Fruit fly (Drosophila melanogaster) whole organism, embryonic: ENCODE results near the gene Hrb98DE.

Experiments used
- Abd-B ChIP-seq: fragments of 200-800 bp; sonication (Bioruptor generic); optimal IDR thresholded peaks from 2 replicates; lab custom pipeline; 2018; ENCODE audit warnings: missing biosample characterization, mild to moderate bottlenecking, missing genetic modification characterization, moderate library complexity
- Atf3 ChIP-seq: fragments of 200-800 bp; sonication (Bioruptor generic); optimal IDR thresholded peaks from 3 replicates; lab custom pipeline; 2016; ENCODE audit warnings: missing biosample characterization, missing genetic modification characterization
- Bteb2 ChIP-seq: fragments of 200-800 bp; sonication (Bioruptor generic); optimal IDR thresholded peaks from 2 replicates; lab custom pipeline; 2016; ENCODE audit warnings: missing biosample characterization, missing genetic modification characterization
- CG10654 ChIP-seq: fragments of 200-800 bp; sonication (Bioruptor generic); optimal IDR thresholded peaks from 2 replicates; lab custom pipeline; 2016; ENCODE audit warnings: missing biosample characterization, missing genetic modification characterization
- CG12744 ChIP-seq: fragments of 200-800 bp; sonication (Bioruptor generic); optimal IDR thresholded peaks from 2 replicates; lab custom pipeline; 2016; ENCODE audit warnings: missing biosample characterization, missing genetic modification characterization
- CG12942 ChIP-seq: fragments of 200-800 bp; sonication (Bioruptor generic); optimal IDR thresholded peaks from 3 replicates; lab custom pipeline; 2016; ENCODE audit warnings: missing biosample characterization, missing genetic modification characterization
- CG13287 ChIP-seq: fragments of 200-800 bp; sonication (Bioruptor generic); IDR thresholded peaks from 2 replicates; pipeline ENCODE4 v1.3.6; 2022; ENCODE audit warnings: missing biosample characterization, missing genetic modification characterization; ENCODE audit not compliant: partially characterized antibody
- CG13624 ChIP-seq: fragments of 200-800 bp; sonication (Bioruptor generic); optimal IDR thresholded peaks from 2 replicates; lab custom pipeline; 2016; ENCODE audit warnings: missing biosample characterization, missing genetic modification characterization
- CG14050 ChIP-seq: fragments of 200-800 bp; sonication (Bioruptor generic); IDR thresholded peaks from 3 replicates; pipeline ENCODE4 v1.3.6; 2022; ENCODE audit warnings: missing biosample characterization, missing genetic modification characterization
- CG15514 ChIP-seq: fragments of 200-800 bp; sonication (Bioruptor generic); optimal IDR thresholded peaks from 3 replicates; lab custom pipeline; 2017; ENCODE audit warnings: missing biosample characterization, missing genetic modification characterization, mild to moderate bottlenecking, moderate library complexity, missing genetic modification reagents
- CG1832 ChIP-seq: fragments of 200-800 bp; sonication (Bioruptor generic); optimal IDR thresholded peaks from 2 replicates; lab custom pipeline; 2017; ENCODE audit warnings: missing biosample characterization, mild to moderate bottlenecking, missing genetic modification characterization, inconsistent platforms
- CG3065 ChIP-seq: fragments of 200-800 bp; sonication (Bioruptor generic); optimal IDR thresholded peaks from 2 replicates; lab custom pipeline; 2016; ENCODE audit warnings: missing biosample characterization, missing genetic modification characterization
- CG31441 ChIP-seq: fragments of 200-800 bp; sonication (Bioruptor generic); IDR thresholded peaks from 2 replicates; pipeline ENCODE4 v1.3.6; 2022; ENCODE audit warnings: missing biosample characterization, missing genetic modification characterization
- CG6272 ChIP-seq: fragments of 200-800 bp; sonication (Bioruptor generic); IDR thresholded peaks from 2 replicates; pipeline ENCODE4 v1.3.6; 2022; ENCODE audit warnings: missing biosample characterization, missing genetic modification characterization
- CG6654 ChIP-seq: fragments of 200-800 bp; sonication (Bioruptor generic); optimal IDR thresholded peaks from 2 replicates; lab custom pipeline; 2017; ENCODE audit warnings: missing biosample characterization, mild to moderate bottlenecking, missing genetic modification characterization
- CG6791 ChIP-seq: fragments of 200-800 bp; sonication (Bioruptor generic); IDR thresholded peaks from 3 replicates; pipeline ENCODE4 v1.3.6; 2022; ENCODE audit warnings: missing biosample characterization, missing genetic modification characterization; ENCODE audit not compliant: partially characterized antibody
- CG7372 ChIP-seq: fragments of 200-800 bp; sonication (Bioruptor generic); IDR thresholded peaks from 2 replicates; pipeline ENCODE4 v1.3.6; 2022; ENCODE audit warnings: missing biosample characterization, missing genetic modification characterization
- CG7556 ChIP-seq: fragments of 200-800 bp; sonication (Bioruptor generic); optimal IDR thresholded peaks from 2 replicates; lab custom pipeline; 2017; ENCODE audit warnings: missing biosample characterization, mild to moderate bottlenecking, missing genetic modification characterization
- CG7839 ChIP-seq: fragments of 200-800 bp; sonication (Bioruptor generic); optimal IDR thresholded peaks from 3 replicates; lab custom pipeline; 2018; ENCODE audit warnings: missing biosample characterization, mild to moderate bottlenecking, missing genetic modification characterization, moderate library complexity
- CrebB ChIP-seq: fragments of 200-800 bp; sonication (Bioruptor generic); optimal IDR thresholded peaks from 3 replicates; lab custom pipeline; 2018; ENCODE audit warnings: missing biosample characterization, mild to moderate bottlenecking, missing genetic modification characterization
- Dad ChIP-seq: fragments of 200-800 bp; sonication (Bioruptor generic); optimal IDR thresholded peaks from 3 replicates; lab custom pipeline; 2016; ENCODE audit warnings: missing biosample characterization, missing genetic modification characterization
- Dbx ChIP-seq: fragments of 200-800 bp; sonication (Bioruptor generic); IDR thresholded peaks from 3 replicates; pipeline ENCODE4 v1.3.6; 2022; ENCODE audit warnings: missing biosample characterization, missing genetic modification characterization
- Dfd ChIP-seq, 2 experiments: fragments of >200 bp; optimal IDR thresholded peaks; 2 replicates each; lab custom pipeline; 2017; ENCODE audit warnings: missing biosample characterization in 2 of 2, missing genetic modification characterization in 2 of 2
- Dref ChIP-seq: fragments of 200-800 bp; sonication (Bioruptor generic); IDR thresholded peaks from 2 replicates; pipeline ENCODE4 v1.3.6; 2022; ENCODE audit warnings: missing biosample characterization, missing genetic modification characterization
- H15 ChIP-seq: fragments of 200-800 bp; sonication (Bioruptor generic); IDR thresholded peaks from 3 replicates; pipeline ENCODE4 v1.3.6; 2022; ENCODE audit warnings: missing biosample characterization, missing genetic modification characterization
- H2.0 ChIP-seq: fragments of 200-800 bp; sonication (Bioruptor generic); IDR thresholded peaks from 2 replicates; pipeline ENCODE4 v1.3.6; 2022; ENCODE audit warnings: missing biosample characterization, missing genetic modification characterization
- HLHmδ ChIP-seq: fragments of 200-800 bp; sonication (Bioruptor generic); optimal IDR thresholded peaks from 2 replicates; lab custom pipeline; 2018; ENCODE audit warnings: missing biosample characterization, mild to moderate bottlenecking, missing genetic modification characterization, moderate library complexity
- Hand ChIP-seq: fragments of 200-800 bp; sonication (Bioruptor generic); optimal IDR thresholded peaks from 2 replicates; lab custom pipeline; 2017; ENCODE audit warnings: mild to moderate bottlenecking, missing biosample characterization, missing genetic modification reagents, missing genetic modification characterization
- Max ChIP-seq: fragments of 200-800 bp; sonication (Bioruptor generic); optimal IDR thresholded peaks from 2 replicates; lab custom pipeline; 2016; ENCODE audit warnings: missing biosample characterization, mild to moderate bottlenecking, missing genetic modification characterization
- Med ChIP-seq: fragments of 200-800 bp; sonication (Bioruptor generic); peaks from one replicate; lab custom pipeline; 2016; ENCODE audit warnings: missing biosample characterization, missing genetic modification characterization, mild to moderate bottlenecking, inconsistent platforms, moderate library complexity
- Nf-YA ChIP-seq: fragments of 200-800 bp; sonication (Bioruptor generic); IDR thresholded peaks from 2 replicates; pipeline ENCODE4 v1.3.6; 2022; ENCODE audit warnings: missing biosample characterization, missing genetic modification characterization
- Pdp1 ChIP-seq, 2 experiments: fragments of 200-800 bp; sonication (Bioruptor generic); optimal IDR thresholded peaks; 3 replicates each; lab custom pipeline; 2016; ENCODE audit warnings: missing biosample characterization in 2 of 2, missing genetic modification characterization in 2 of 2, mild to moderate bottlenecking in 1 of 2, moderate library complexity in 1 of 2
- Rx ChIP-seq: fragments of 200-800 bp; sonication (Bioruptor generic); IDR thresholded peaks from 2 replicates; pipeline ENCODE4 v1.3.6; 2022; ENCODE audit warnings: missing biosample characterization, missing genetic modification characterization
- TFAM ChIP-seq: fragments of 200-800 bp; sonication (Bioruptor generic); optimal IDR thresholded peaks from 2 replicates; lab custom pipeline; 2017; ENCODE audit warnings: missing biosample characterization, missing genetic modification characterization, inconsistent platforms
- Usf ChIP-seq: fragments of 200-800 bp; sonication (Bioruptor generic); optimal IDR thresholded peaks from 2 replicates; lab custom pipeline; 2017; ENCODE audit warnings: missing genotype, missing biosample characterization, missing genetic modification characterization
- ab ChIP-seq: fragments of 200-800 bp; sonication (Bioruptor generic); optimal IDR thresholded peaks from 2 replicates; lab custom pipeline; 2016; ENCODE audit warnings: missing biosample characterization, missing genetic modification characterization
- chm ChIP-seq: fragments of 200-800 bp; sonication (Bioruptor generic); IDR thresholded peaks from 2 replicates; pipeline ENCODE4 v1.3.6; 2022; ENCODE audit warnings: missing biosample characterization, missing genetic modification characterization
- crol ChIP-seq: fragments of 200-800 bp; sonication (Bioruptor generic); IDR thresholded peaks from 2 replicates; pipeline ENCODE4 v1.3.6; 2022; ENCODE audit warnings: missing biosample characterization, missing genetic modification characterization
- emc ChIP-seq: fragments of 200-800 bp; sonication (Bioruptor generic); optimal IDR thresholded peaks from 2 replicates; lab custom pipeline; 2016; ENCODE audit warnings: missing biosample characterization, missing genetic modification characterization
- fd64A ChIP-seq: fragments of 200-800 bp; sonication (Bioruptor generic); optimal IDR thresholded peaks from 3 replicates; lab custom pipeline; 2018; ENCODE audit warnings: missing biosample characterization, mild to moderate bottlenecking, missing genetic modification characterization
- gce ChIP-seq: fragments of 200-800 bp; sonication (Bioruptor generic); IDR thresholded peaks from 3 replicates; pipeline ENCODE4 v1.3.6; 2022; ENCODE audit warnings: missing biosample characterization, missing genetic modification characterization
- gem ChIP-seq: fragments of 200-800 bp; sonication (Bioruptor generic); optimal IDR thresholded peaks from 2 replicates; lab custom pipeline; 2019; ENCODE audit warnings: missing biosample characterization, mild to moderate bottlenecking, missing genetic modification characterization, moderate library complexity
- hbn ChIP-seq: fragments of 200-800 bp; sonication (Bioruptor generic); IDR thresholded peaks from 2 replicates; pipeline ENCODE4 v1.3.6; 2022; ENCODE audit warnings: missing biosample characterization, missing genetic modification characterization; ENCODE audit not compliant: partially characterized antibody
- lilli ChIP-seq: fragments of 200-800 bp; sonication (Bioruptor generic); optimal IDR thresholded peaks from 3 replicates; lab custom pipeline; 2016; ENCODE audit warnings: missing biosample characterization, missing genetic modification characterization
- lov ChIP-seq, 2 experiments: fragments of 200-800 bp in 1 of 2; fragments of >200 bp in 1 of 2; sonication (Bioruptor generic) in 1 of 2; IDR thresholded peaks in 1 of 2; optimal IDR thresholded peaks in 1 of 2; 2 replicates in 1 of 2; 3 replicates in 1 of 2; pipeline versions ENCODE4 v1.3.6 to Lab custom; 2017 to 2022; ENCODE audit warnings: missing biosample characterization in 1 of 2, missing genetic modification characterization in 1 of 2
- pnt ChIP-seq: fragments of 200-800 bp; sonication (Bioruptor generic); optimal IDR thresholded peaks from 3 replicates; lab custom pipeline; 2016; ENCODE audit warnings: missing biosample characterization, missing genetic modification characterization
- psq ChIP-seq: fragments of 200-800 bp; sonication (Bioruptor generic); optimal IDR thresholded peaks from 2 replicates; lab custom pipeline; 2017; ENCODE audit warnings: missing biosample characterization, missing genetic modification characterization
- sim ChIP-seq: fragments of 200-800 bp; sonication (Bioruptor generic); IDR thresholded peaks from 2 replicates; pipeline ENCODE4 v1.3.6; 2022; ENCODE audit warnings: missing biosample characterization, missing genetic modification characterization
- tup ChIP-seq: fragments of 200-800 bp; sonication (Bioruptor generic); optimal IDR thresholded peaks from 2 replicates; lab custom pipeline; 2016; ENCODE audit warnings: missing biosample characterization, mild to moderate bottlenecking, missing genetic modification characterization, moderate library complexity
- twi ChIP-seq: fragments of 200-800 bp; optimal IDR thresholded peaks from 2 replicates; lab custom pipeline; 2019; ENCODE audit warnings: missing biosample characterization, mild to moderate bottlenecking, missing genetic modification characterization, moderate library complexity
- unc-4 ChIP-seq: fragments of 200-800 bp; sonication (Bioruptor generic); IDR thresholded peaks from 2 replicates; pipeline ENCODE4 v1.3.6; 2022; ENCODE audit warnings: missing biosample characterization, missing genetic modification characterization; ENCODE audit not compliant: partially characterized antibody
- vvl ChIP-seq: fragments of 200-800 bp; sonication (Bioruptor generic); IDR thresholded peaks from 2 replicates; pipeline ENCODE4 v1.3.6; 2022; ENCODE audit warnings: missing biosample characterization, missing genetic modification characterization

Gene Hrb98DE

DNA sequence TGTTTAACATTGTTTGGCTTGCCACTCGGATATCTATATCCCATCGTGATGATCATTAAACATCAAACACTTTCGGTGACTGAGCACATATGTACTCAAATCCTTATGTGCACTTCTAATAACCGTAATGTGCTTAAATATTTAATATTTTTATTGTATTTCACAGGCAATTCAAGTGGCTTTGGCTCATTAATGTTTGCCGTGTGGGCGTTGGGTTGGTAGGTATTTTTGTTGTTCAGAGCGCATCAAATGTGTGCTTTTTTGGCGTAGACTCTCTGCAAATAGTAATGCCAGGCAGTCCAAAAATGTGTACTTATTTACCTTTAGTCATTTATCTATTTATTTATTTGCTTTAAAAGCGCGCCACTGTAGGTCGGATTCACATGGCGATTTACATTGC is 12.7 kb upstream of the Hrb98DE start (continued):
- TF ChIP-seq twi (tag; lab: Kevin White, UChicago), result peak; percentile 42
- TF ChIP-seq sim (GFP tag; lab: Robert Waterston, UW), result no peak
- TF ChIP-seq Nf-YA (GFP tag; lab: Robert Waterston, UW), result no peak
- TF ChIP-seq Pdp1 (GFP tag; optimal IDR thresholded peaks at IDR 0.05; lab: Kevin White, UChicago), result peak in 1 of 2 experiments; percentile 23
- no peak for TF ChIP-seq Dref (GFP tag; lab: Robert Waterston, UW)
- no peak for TF ChIP-seq Usf (GFP tag; lab: Kevin White, UChicago)
- TF ChIP-seq Dfd (GFP tag; optimal IDR thresholded peaks at IDR 0.05; lab: Kevin White, UChicago), result no peak
- no peak for TF ChIP-seq CG1832
- TF ChIP-seq CG12942 (GFP tag; lab: Kevin White, UChicago), result no peak
- TF ChIP-seq hbn, result no peak
- peak; percentile 3 for TF ChIP-seq tup
- TF ChIP-seq Dad (GFP tag; lab: Kevin White, UChicago), result no peak
- no peak for TF ChIP-seq Bteb2
- peak; percentile 43 for TF ChIP-seq CG7839
- TF ChIP-seq CG14050 (GFP tag; lab: Robert Waterston, UW), result no peak
- TF ChIP-seq CrebB (tag; lab: Kevin White, UChicago), result peak; percentile 11
- TF ChIP-seq H15 (GFP tag; lab: Robert Waterston, UW), result no peak
- TF ChIP-seq psq (GFP tag; lab: Kevin White, UChicago), result no peak
- TF ChIP-seq H2.0, result no peak
- TF ChIP-seq pnt (GFP tag; lab: Kevin White, UChicago), result no peak
- peak; percentile 5 for TF ChIP-seq CG15514 (GFP tag; lab: Kevin White, UChicago)
- no peak for TF ChIP-seq chm (GFP tag; lab: Robert Waterston, UW)
- TF ChIP-seq Rx (GFP tag; lab: Robert Waterston, UW), result no peak
- peak; percentile 73 for TF ChIP-seq Med (GFP tag; lab: Kevin White, UChicago)
- TF ChIP-seq Atf3 (GFP tag; lab: Kevin White, UChicago), result no peak
- no peak for TF ChIP-seq lov (optimal IDR thresholded peaks at IDR 0.05; lab: Kevin White, UChicago)
- TF ChIP-seq lov (GFP tag; IDR thresholded peaks at IDR 0.05; lab: Robert Waterston, UW), result no peak
- no peak for TF ChIP-seq CG6272
- TF ChIP-seq Abd-B, result no peak
- TF ChIP-seq CG13624 (GFP tag; lab: Kevin White, UChicago), result no peak
- TF ChIP-seq TFAM, result no peak
- TF ChIP-seq CG7372 (GFP tag; lab: Robert Waterston, UW), result no peak
- no peak for TF ChIP-seq vvl
- TF ChIP-seq crol (GFP tag; lab: Robert Waterston, UW), result no peak
- no peak for TF ChIP-seq Hand (GFP tag; lab: Kevin White, UChicago)
- TF ChIP-seq CG3065 (GFP tag; lab: Kevin White, UChicago), result no peak
- TF ChIP-seq gem, result peak; percentile 54
- peak; percentile 7 for TF ChIP-seq fd64A (GFP tag; lab: Kevin White, UChicago)
- TF ChIP-seq Max (GFP tag; lab: Kevin White, UChicago), result no peak
- no peak for TF ChIP-seq CG13287
- TF ChIP-seq CG31441, result peak; percentile 60
- TF ChIP-seq CG12744 (GFP tag; lab: Kevin White, UChicago), result no peak
- TF ChIP-seq CG6791 (GFP tag; lab: Robert Waterston, UW), result no peak
- peak; percentile 4 for TF ChIP-seq CG10654 (GFP tag; lab: Kevin White, UChicago)
- peak; percentile 2 for TF ChIP-seq lilli (GFP tag; lab: Kevin White, UChicago)
- TF ChIP-seq emc (GFP tag; lab: Kevin White, UChicago), result no peak
- no peak for TF ChIP-seq gce
- TF ChIP-seq CG6654 (GFP tag; lab: Kevin White, UChicago), result no peak
- TF ChIP-seq HLHmδ (GFP tag; lab: Kevin White, UChicago), result no peak
- TF ChIP-seq Dbx (GFP tag; lab: Robert Waterston, UW), result no peak
- no peak for TF ChIP-seq unc-4 (GFP tag; lab: Robert Waterston, UW)
- TF ChIP-seq CG7556 (GFP tag; lab: Kevin White, UChicago), result no peak
- no peak for TF ChIP-seq ab (GFP tag; lab: Kevin White, UChicago)
